Fruit fly (Drosophila melanogaster): ENCODE measurements around the gene CG7255.

DNA sequence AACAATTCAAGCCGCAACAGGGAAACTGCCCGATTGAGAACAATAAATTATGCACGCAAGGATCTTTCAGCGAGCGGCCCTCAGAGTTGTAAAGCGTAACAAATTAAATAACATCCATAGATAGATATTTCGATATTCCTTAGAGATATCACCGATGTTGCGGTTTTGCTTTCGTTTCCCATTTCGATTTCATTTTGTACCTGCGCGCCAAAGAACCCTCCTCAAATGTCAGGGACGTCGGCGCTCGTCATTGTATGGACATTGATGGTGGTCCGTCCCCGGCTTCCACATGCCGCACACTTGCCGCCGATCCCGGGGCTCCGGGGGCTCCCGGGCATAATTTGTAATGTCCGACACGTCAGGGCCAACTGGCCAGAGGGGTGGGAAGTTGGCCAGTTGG, 48.0 kb downstream of the CG7255 start:
- TF ChIP-seq CG8159 (tag; optimal IDR thresholded peaks at IDR 0.05) (no peak), CG9948 (tag; optimal IDR thresholded peaks at IDR 0.05) (no peak), rn (GFP tag; IDR thresholded peaks at IDR 0.05) (no peak), EcR (GFP tag; optimal IDR thresholded peaks at IDR 0.05) (no peak), CG32121 (GFP tag; IDR thresholded peaks at IDR 0.05) (no peak), CG12605 (GFP tag; IDR thresholded peaks at IDR 0.05) (no peak), CG17806 (tag; optimal IDR thresholded peaks at IDR 0.05) (no peak)
